Fruit fly (Drosophila melanogaster): Measurements from ENCODE around the gene Acp63F.

- TF ChIP-seq CTCF (optimal IDR thresholded peaks at IDR 0.05) (no peak), CG8478 (optimal IDR thresholded peaks at IDR 0.05) (no peak)
These were observed 45.3 kb downstream of the Acp63F start for dm6 chr3L:3770823-3771222.

Data from S2 (cell line).